Fruit fly (Drosophila melanogaster): ENCODE results near the gene CG31460.

DNA sequence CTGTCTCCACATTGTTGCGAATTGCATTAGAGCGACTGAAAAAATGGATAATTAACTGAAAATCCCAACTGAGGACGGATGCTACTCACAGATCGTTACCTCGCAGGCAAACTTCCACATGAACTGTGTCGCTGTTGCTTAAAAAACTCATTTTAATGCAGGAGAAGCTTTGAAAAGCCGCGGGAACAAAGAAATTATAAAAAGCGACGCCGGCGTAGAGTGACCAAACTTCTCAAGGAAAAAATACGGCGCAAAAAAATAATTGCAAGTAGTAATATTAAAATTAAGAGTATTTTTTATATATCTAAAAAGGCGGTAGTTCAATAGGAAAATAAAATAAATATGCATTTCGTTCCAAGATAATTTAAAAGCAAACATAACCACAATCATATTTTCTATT, 951 bp upstream of the CG31460 start, which contains the start of gene pch2:
- TF ChIP-seq tj (GFP tag; optimal IDR thresholded peaks at IDR 0.05) = no peak
- TF ChIP-seq kay (GFP tag; ENCODE audit: borderline replicate concordance) = no peak
- no peak for TF ChIP-seq toe (GFP tag; optimal IDR thresholded peaks at IDR 0.05)
- TF ChIP-seq cic (GFP tag; optimal IDR thresholded peaks at IDR 0.05) = no peak

Data from whole organism, adult.